Worm (Caenorhabditis elegans): Measurements from ENCODE around the gene C02E7.6.
A peak's percentile ranks its signal among the peaks of the same experiment; 100 is the strongest.

Gene C02E7.6

ce11 chrV:4932814-4933213 is 13.8 kb downstream of the C02E7.6 start, which contains the start of gene C02E7.10:
TSS of gene C02E7.10 (minus strand) at chrV:4933045.
- no peak for TF ChIP-seq W03F9.2 (tag; optimal IDR thresholded peaks at IDR 0.05)
- no peak for TF ChIP-seq him-1 (tag; optimal IDR thresholded peaks at IDR 0.05)
- no peak for TF ChIP-seq dao-5 (tag; optimal IDR thresholded peaks at IDR 0.05)

- TF ChIP-seq W03F9.2 (tag; optimal IDR thresholded peaks at IDR 0.05) (no peak), dao-5 (tag; optimal IDR thresholded peaks at IDR 0.05) (no peak), him-1 (tag; optimal IDR thresholded peaks at IDR 0.05) (no peak)
Observed at ce11 chrV:4933268-4933667, 14.3 kb downstream of the C02E7.6 start.

- TF ChIP-seq W03F9.2 (tag; optimal IDR thresholded peaks at IDR 0.05): no peak
- TF ChIP-seq him-1 (tag; optimal IDR thresholded peaks at IDR 0.05): no peak
- no peak for TF ChIP-seq dao-5 (tag; optimal IDR thresholded peaks at IDR 0.05)
Observed at ce11 chrV:4934406-4934805, 15.4 kb downstream of the C02E7.6 start, which contains the start of gene catp-2. TSS of gene catp-2 (plus strand) at chrV:4934706.

ce11 chrV:4935096-4935495 is 16.1 kb downstream of the C02E7.6 start:
- TF ChIP-seq dao-5 (tag; optimal IDR thresholded peaks at IDR 0.05) (no peak), W03F9.2 (tag; optimal IDR thresholded peaks at IDR 0.05) (no peak), him-1 (tag; optimal IDR thresholded peaks at IDR 0.05) (no peak)

ce11 chrV:4937337-4937736 is 18.3 kb downstream of the C02E7.6 start:
- TF ChIP-seq dao-5 (tag; optimal IDR thresholded peaks at IDR 0.05) (no peak), W03F9.2 (tag; optimal IDR thresholded peaks at IDR 0.05) (no peak), him-1 (tag; optimal IDR thresholded peaks at IDR 0.05) (no peak)

- TF ChIP-seq him-1 (tag; optimal IDR thresholded peaks at IDR 0.05): no peak
- TF ChIP-seq W03F9.2 (tag; optimal IDR thresholded peaks at IDR 0.05): no peak
- TF ChIP-seq dao-5 (tag; optimal IDR thresholded peaks at IDR 0.05): no peak
Observed at ce11 chrV:4944219-4944618, 25.2 kb downstream of the C02E7.6 start, which contains the start of gene str-211. TSS of gene str-211 (minus strand) at chrV:4944319.

ce11 chrV:4948635-4949034 is 29.6 kb downstream of the C02E7.6 start, which contains the start of gene str-209:
TSS of gene str-209 (plus strand) at chrV:4948935.
- TF ChIP-seq W03F9.2 (tag; optimal IDR thresholded peaks at IDR 0.05) (no peak), him-1 (tag; optimal IDR thresholded peaks at IDR 0.05) (no peak), dao-5 (tag; optimal IDR thresholded peaks at IDR 0.05) (no peak)

- no peak for TF ChIP-seq him-1 (tag; optimal IDR thresholded peaks at IDR 0.05)
- TF ChIP-seq W03F9.2 (tag; optimal IDR thresholded peaks at IDR 0.05): no peak
- no peak for TF ChIP-seq dao-5 (tag; optimal IDR thresholded peaks at IDR 0.05)
Observed at ce11 chrV:4951434-4951833, 32.4 kb downstream of the C02E7.6 start, which contains the start of gene str-207. TSS of gene str-207 (plus strand) at chrV:4951734.

- no peak for TF ChIP-seq W03F9.2 (tag; optimal IDR thresholded peaks at IDR 0.05)
- TF ChIP-seq dao-5 (tag; optimal IDR thresholded peaks at IDR 0.05): no peak
Observed at ce11 chrV:4956529-4956928, 37.5 kb downstream of the C02E7.6 start, which contains the start of gene str-208. TSS of gene str-208 (plus strand) at chrV:4956829.

- TF ChIP-seq W03F9.2 (tag; optimal IDR thresholded peaks at IDR 0.05) (no peak), him-1 (tag; optimal IDR thresholded peaks at IDR 0.05) (no peak), dao-5 (tag; optimal IDR thresholded peaks at IDR 0.05) (no peak)
Observed at ce11 chrV:4957619-4958018, 38.6 kb downstream of the C02E7.6 start.

ce11 chrV:4960686-4961085 is 41.7 kb downstream of the C02E7.6 start:
- TF ChIP-seq him-1 (tag; optimal IDR thresholded peaks at IDR 0.05) (no peak), W03F9.2 (tag; optimal IDR thresholded peaks at IDR 0.05) (no peak), dao-5 (tag; optimal IDR thresholded peaks at IDR 0.05) (no peak)

- TF ChIP-seq W03F9.2 (tag; optimal IDR thresholded peaks at IDR 0.05): no peak
- TF ChIP-seq him-1 (tag; optimal IDR thresholded peaks at IDR 0.05): no peak
- TF ChIP-seq dao-5 (tag; optimal IDR thresholded peaks at IDR 0.05): no peak
Observed at ce11 chrV:4962968-4963367, 44.0 kb downstream of the C02E7.6 start, which contains the start of gene tam-1. TSS of gene tam-1 (minus strand) at chrV:4963102.

- TF ChIP-seq W03F9.2 (tag; optimal IDR thresholded peaks at IDR 0.05) (peak; percentile 39), dao-5 (tag; optimal IDR thresholded peaks at IDR 0.05) (no peak)
Observed at ce11 chrV:4963606-4964005, 44.6 kb downstream of the C02E7.6 start.

- TF ChIP-seq him-1 (tag; optimal IDR thresholded peaks at IDR 0.05) (no peak), W03F9.2 (tag; optimal IDR thresholded peaks at IDR 0.05) (no peak), dao-5 (tag; optimal IDR thresholded peaks at IDR 0.05) (no peak)
Observed at ce11 chrV:4964020-4964635, 45.1 kb downstream of the C02E7.6 start.

Measured in whole organism, L4/young adult.